Worm (Caenorhabditis elegans): ENCODE data around the gene Y49E10.30.
A peak's percentile ranks its signal among the peaks of the same experiment; 100 is the strongest.

Gene Y49E10.30

DNA sequence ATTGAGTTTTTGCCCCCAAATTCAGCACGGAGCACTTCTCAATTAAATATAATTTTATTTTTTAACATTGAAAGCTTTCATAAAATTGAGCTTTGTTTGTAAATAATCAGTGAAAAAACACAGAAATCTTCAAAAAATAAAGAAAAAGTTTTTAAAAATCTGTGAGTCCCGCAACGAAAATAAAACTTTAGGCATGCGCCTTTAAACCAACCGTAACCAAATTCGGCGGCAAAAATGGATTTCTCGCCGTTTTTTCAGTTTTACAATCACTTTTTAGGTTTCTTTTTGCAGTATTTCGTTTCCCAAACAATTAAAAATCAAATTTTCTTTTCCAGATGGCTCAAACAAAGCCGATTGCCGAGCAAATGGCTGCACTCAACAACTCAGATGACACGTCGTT lies 39.9 kb downstream of the Y49E10.30 start, which contains the start of gene pie-1 (continued):
- TF ChIP-seq hmg-1.2 (GFP tag; IDR thresholded peaks at IDR 0.05) (no peak), tlf-1 (GFP tag; optimal IDR thresholded peaks at IDR 0.05) (peak; percentile 43), F55B11.4 (tag; optimal IDR thresholded peaks at IDR 0.05; ENCODE audit: borderline replicate concordance, insufficient read depth) (no peak), F49E8.2 (tag; optimal IDR thresholded peaks at IDR 0.05; ENCODE audit: insufficient read depth) (peak; percentile 59), mel-28 (tag; optimal IDR thresholded peaks at IDR 0.05; ENCODE audit: borderline replicate concordance) (no peak), F57A8.1 (GFP tag; optimal IDR thresholded peaks at IDR 0.05) (no peak), pbrm-1 (GFP tag; IDR thresholded peaks at IDR 0.05) (no peak), mxl-1 (tag; optimal IDR thresholded peaks at IDR 0.05) (no peak), nhr-120 (GFP tag; IDR thresholded peaks at IDR 0.05) (no peak), K12H6.12 (tag; optimal IDR thresholded peaks at IDR 0.05) (no peak), ceh-79 (tag; optimal IDR thresholded peaks at IDR 0.05) (no peak), F39B2.1 (GFP tag; IDR thresholded peaks at IDR 0.05) (no peak), ztf-22 (GFP tag; optimal IDR thresholded peaks at IDR 0.05) (no peak), akir-1 (GFP tag; optimal IDR thresholded peaks at IDR 0.05) (no peak), bed-2 (GFP tag; IDR thresholded peaks at IDR 0.05) (no peak), nfya-1 (tag; optimal IDR thresholded peaks at IDR 0.05; ENCODE audit: borderline replicate concordance, insufficient read depth) (no peak), T07F8.4 (tag; optimal IDR thresholded peaks at IDR 0.05) (no peak), sea-2 (GFP tag; IDR thresholded peaks at IDR 0.05) (no peak), ztf-6 (GFP tag; IDR thresholded peaks at IDR 0.05) (no peak), ceh-91 (GFP tag; IDR thresholded peaks at IDR 0.05) (peak; percentile 86), egrh-3 (GFP tag; IDR thresholded peaks at IDR 0.05) (no peak), lag-1 (GFP tag; IDR thresholded peaks at IDR 0.05) (no peak), pha-4 (tag; optimal IDR thresholded peaks at IDR 0.05) (no peak), lin-35 (GFP tag; optimal IDR thresholded peaks at IDR 0.05) (peak in 2 of 3 experiments; percentile 19 to 68), athp-1 (tag; optimal IDR thresholded peaks at IDR 0.05) (no peak), unc-130 (GFP tag; optimal IDR thresholded peaks at IDR 0.05) (no peak)

DNA sequence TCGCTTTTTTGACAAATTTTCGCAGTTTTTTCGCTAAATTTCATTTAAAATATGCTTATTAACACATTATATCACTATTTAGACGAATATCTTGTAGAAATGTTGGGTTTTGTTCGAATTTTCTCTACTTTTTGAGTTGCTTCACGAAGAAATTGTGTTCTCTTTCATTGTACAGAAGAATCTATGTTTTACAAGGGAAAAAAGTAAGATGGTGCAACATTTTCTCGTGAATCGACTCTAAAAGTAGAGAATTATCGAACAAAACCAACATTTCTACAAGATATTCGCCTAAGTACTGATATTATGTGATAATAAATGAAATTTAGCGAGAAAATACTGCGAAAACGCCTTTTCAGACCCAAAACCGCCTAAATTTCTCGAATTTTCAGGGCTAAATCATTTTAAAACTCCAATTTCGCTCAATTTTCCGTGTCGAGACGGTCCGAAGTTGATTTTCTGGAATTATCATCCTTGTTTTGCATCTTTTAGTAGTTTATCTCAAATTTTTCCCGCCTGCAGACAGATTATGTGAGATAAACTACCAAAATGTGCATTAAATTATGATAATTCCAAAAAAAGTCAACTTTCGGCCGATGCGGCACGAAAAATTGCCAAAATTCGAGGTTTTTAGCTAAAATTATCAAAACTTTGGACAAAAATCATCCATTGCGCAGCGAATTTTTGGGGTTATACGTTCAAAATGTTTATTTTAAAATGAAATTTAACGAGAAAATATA lies 41.0 kb downstream of the Y49E10.30 start:
- TF ChIP-seq ztf-3 (GFP tag; optimal IDR thresholded peaks at IDR 0.05) (no peak), let-526 (GFP tag; IDR thresholded peaks at IDR 0.05) (no peak), F39B2.1 (GFP tag; IDR thresholded peaks at IDR 0.05) (no peak), efl-1 (GFP tag; optimal IDR thresholded peaks at IDR 0.05) (peak; percentile 13), B0261.1 (tag; optimal IDR thresholded peaks at IDR 0.05) (no peak), nfya-1 (tag; optimal IDR thresholded peaks at IDR 0.05; ENCODE audit: borderline replicate concordance, insufficient read depth) (no peak), attf-5 (GFP tag; optimal IDR thresholded peaks at IDR 0.05) (no peak), ceh-58 (GFP tag; IDR thresholded peaks at IDR 0.05) (no peak), ztf-6 (GFP tag; IDR thresholded peaks at IDR 0.05) (no peak), ama-1 (optimal IDR thresholded peaks at IDR 0.05) (no peak), ama-1 (GFP tag; optimal IDR thresholded peaks at IDR 0.05) (peak in 1 of 2 experiments; percentile 42), K12H6.12 (tag; optimal IDR thresholded peaks at IDR 0.05) (no peak), nhr-27 (tag; optimal IDR thresholded peaks at IDR 0.05) (no peak), ZK185.1 (tag; optimal IDR thresholded peaks at IDR 0.05; ENCODE audit: poor library complexity, severe bottlenecking) (no peak), madf-3 (GFP tag; IDR thresholded peaks at IDR 0.05) (no peak)
